Worm (Caenorhabditis elegans) whole organism, mixed stage, embryonic: Measurements from ENCODE around the gene K07D4.9.

Experiments used
- M03D4.4 ChIP-seq: sonication (generic microtip); optimal IDR thresholded peaks from 2 replicates; lab custom pipeline; 2017; ENCODE audit warnings: mild to moderate bottlenecking, missing genetic modification characterization, missing compliant biosample characterization
- bed-3 ChIP-seq: fragments of 200-800 bp; sonication (Bioruptor generic); optimal IDR thresholded peaks from 3 replicates; lab custom pipeline; 2018; ENCODE audit warnings: mild to moderate bottlenecking, missing genetic modification characterization, moderate library complexity, missing compliant biosample characterization
- blmp-1 ChIP-seq: fragments of 150-350 bp; optimal IDR thresholded peaks from 2 replicates; lab custom pipeline; 2014; ENCODE audit warnings: missing biosample characterization, missing genetic modification characterization
- ceh-39 ChIP-seq: fragments of 150-350 bp; optimal IDR thresholded peaks from 2 replicates; lab custom pipeline; 2014; ENCODE audit warnings: missing biosample characterization, missing genetic modification characterization
- ceh-43 ChIP-seq: fragments of 200-800 bp; sonication (Bioruptor generic); optimal IDR thresholded peaks from 2 replicates; lab custom pipeline; 2018; ENCODE audit warnings: mild to moderate bottlenecking, missing genetic modification characterization, moderate library complexity, missing compliant biosample characterization
- ces-1 ChIP-seq: fragments of 150-350 bp; optimal IDR thresholded peaks from 2 replicates; lab custom pipeline; 2014; ENCODE audit warnings: missing biosample characterization, missing genetic modification reagents, missing genetic modification characterization
- cnd-1 ChIP-seq: fragments of 200-800 bp; sonication (Bioruptor generic); optimal IDR thresholded peaks from 2 replicates; lab custom pipeline; 2018; ENCODE audit warnings: mild to moderate bottlenecking, missing genetic modification characterization, missing compliant biosample characterization
- drap-1 ChIP-seq: fragments of 200-800 bp; sonication (Bioruptor generic); optimal IDR thresholded peaks from 3 replicates; lab custom pipeline; 2018; ENCODE audit warnings: mild to moderate bottlenecking, missing genetic modification characterization, missing compliant biosample characterization
- elt-1 ChIP-seq: sonication (generic microtip); optimal IDR thresholded peaks from 2 replicates; lab custom pipeline; 2017; ENCODE audit warnings: missing genetic modification characterization, mild to moderate bottlenecking, missing compliant biosample characterization, antibody characterized with exemption, moderate library complexity, borderline replicate concordance; ENCODE audit not compliant: insufficient read depth
- elt-3 ChIP-seq: fragments of 150-350 bp; optimal IDR thresholded peaks from 2 replicates; lab custom pipeline; 2014; ENCODE audit warnings: missing biosample characterization, missing genetic modification characterization
- flh-1 ChIP-seq: fragments of 200-800 bp; sonication (Bioruptor generic); optimal IDR thresholded peaks from 2 replicates; lab custom pipeline; 2018; ENCODE audit warnings: mild to moderate bottlenecking, missing genetic modification characterization, moderate library complexity, missing compliant biosample characterization
- ham-2 ChIP-seq: fragments of 200-800 bp; sonication (Bioruptor generic); optimal IDR thresholded peaks from 2 replicates; lab custom pipeline; 2018; ENCODE audit warnings: mild to moderate bottlenecking, missing genetic modification characterization, missing compliant biosample characterization
- hlh-1 ChIP-seq: fragments of 150-350 bp; optimal IDR thresholded peaks from 2 replicates; lab custom pipeline; 2014; ENCODE audit warnings: missing biosample characterization, missing genetic modification reagents, missing genetic modification characterization
- lin-13 ChIP-seq: fragments of 150-350 bp; optimal IDR thresholded peaks from 2 replicates; lab custom pipeline; 2014; ENCODE audit warnings: missing biosample characterization, missing genetic modification characterization
- lin-32 ChIP-seq: fragments of 200-800 bp; sonication (Bioruptor generic); optimal IDR thresholded peaks from 2 replicates; lab custom pipeline; 2018; ENCODE audit warnings: mild to moderate bottlenecking, missing genetic modification characterization, missing compliant biosample characterization
- lsy-2 ChIP-seq: fragments of 150-350 bp; optimal IDR thresholded peaks from 2 replicates; lab custom pipeline; 2014; ENCODE audit warnings: missing biosample characterization, missing genetic modification characterization
- mab-5 ChIP-seq: fragments of 150-350 bp; optimal IDR thresholded peaks from 2 replicates; lab custom pipeline; 2014; ENCODE audit warnings: missing biosample characterization, missing genetic modification characterization
- mep-1 ChIP-seq: fragments of 150-350 bp; optimal IDR thresholded peaks from 2 replicates; lab custom pipeline; 2017; ENCODE audit warnings: missing biosample characterization, missing genetic modification reagents, missing genetic modification characterization, inconsistent platforms
- mls-2 ChIP-seq: sonication (generic microtip); optimal IDR thresholded peaks from 2 replicates; lab custom pipeline; 2016; ENCODE audit warnings: mild to moderate bottlenecking, missing genetic modification characterization, moderate library complexity, missing compliant biosample characterization
- nhr-12 ChIP-seq: fragments of 150-350 bp; optimal IDR thresholded peaks from 2 replicates; lab custom pipeline; 2014; ENCODE audit warnings: missing biosample characterization, missing genetic modification characterization
- nhr-2 ChIP-seq: fragments of 150-350 bp; optimal IDR thresholded peaks from 2 replicates; lab custom pipeline; 2014; ENCODE audit warnings: missing biosample characterization, missing genetic modification characterization
- nhr-237 ChIP-seq: fragments of 150-350 bp; optimal IDR thresholded peaks from 2 replicates; lab custom pipeline; 2014; ENCODE audit warnings: missing biosample characterization, missing genetic modification characterization
- nhr-28 ChIP-seq: fragments of 150-350 bp; optimal IDR thresholded peaks from 2 replicates; lab custom pipeline; 2014; ENCODE audit warnings: missing biosample characterization, missing genetic modification characterization
- pha-4 ChIP-seq: fragments of 150-350 bp; optimal IDR thresholded peaks from 2 replicates; lab custom pipeline; 2018; ENCODE audit warnings: missing biosample characterization, missing genetic modification reagents, missing genetic modification characterization
- sem-2 ChIP-seq: fragments of 200-800 bp; sonication (Bioruptor generic); optimal IDR thresholded peaks from 2 replicates; lab custom pipeline; 2018; ENCODE audit warnings: mild to moderate bottlenecking, missing genetic modification characterization, missing compliant biosample characterization
- snpc-4 ChIP-seq: fragments of 150-350 bp; optimal IDR thresholded peaks from 2 replicates; lab custom pipeline; 2014; ENCODE audit warnings: missing biosample characterization, missing genetic modification characterization
- sptf-1 ChIP-seq: sonication (generic microtip); optimal IDR thresholded peaks from 2 replicates; lab custom pipeline; 2017; ENCODE audit warnings: mild to moderate bottlenecking, missing genetic modification characterization, moderate library complexity, missing compliant biosample characterization
- tbx-8 ChIP-seq: fragments of 200-800 bp; sonication (Bioruptor generic); optimal IDR thresholded peaks from 2 replicates; lab custom pipeline; 2018; ENCODE audit warnings: mild to moderate bottlenecking, missing genetic modification characterization, moderate library complexity, missing compliant biosample characterization
- unc-39 ChIP-seq: fragments of 150-350 bp; optimal IDR thresholded peaks from 2 replicates; lab custom pipeline; 2014; ENCODE audit warnings: missing biosample characterization, missing genetic modification characterization
- unc-62 ChIP-seq: fragments of 150-350 bp; optimal IDR thresholded peaks from 2 replicates; lab custom pipeline; 2014; ENCODE audit warnings: missing biosample characterization, missing genetic modification reagents, missing genetic modification characterization
- zip-8 ChIP-seq: fragments of 150-350 bp; optimal IDR thresholded peaks from 2 replicates; lab custom pipeline; 2014; ENCODE audit warnings: missing biosample characterization, missing genetic modification characterization
- ztf-11 ChIP-seq: fragments of 150-350 bp; optimal IDR thresholded peaks from 2 replicates; lab custom pipeline; 2014; ENCODE audit warnings: missing biosample characterization, missing genetic modification characterization

K07D4.9 gene

DNA sequence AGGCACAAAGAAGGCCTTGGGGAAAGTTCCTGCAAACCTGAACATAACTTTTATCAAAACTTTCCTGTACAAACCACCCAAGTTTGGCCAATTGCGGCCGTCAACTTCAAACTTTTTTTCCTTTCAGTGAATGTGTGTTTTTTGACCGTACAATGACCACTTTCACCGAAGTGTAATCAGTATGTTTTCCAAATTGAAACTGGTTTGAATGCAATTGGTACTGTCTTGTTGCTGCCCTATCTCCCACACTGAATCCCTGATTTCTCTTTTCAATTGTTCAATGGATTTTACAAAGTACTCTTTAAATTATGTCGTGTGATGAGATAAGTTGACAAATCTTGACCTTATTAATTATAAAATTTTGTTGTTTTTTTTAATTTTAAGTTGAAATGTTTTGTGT, 27.9 kb upstream of the K07D4.9 start:
- TF ChIP-seq flh-1 (no peak), pha-4 (tag; lab: Kevin White, UChicago) (no peak), elt-3 (tag; lab: Kevin White, UChicago) (no peak), sptf-1 (tag; lab: Kevin White, UChicago) (no peak), lin-32 (no peak), unc-62 (GFP tag; lab: Kevin White, UChicago) (no peak)

DNA sequence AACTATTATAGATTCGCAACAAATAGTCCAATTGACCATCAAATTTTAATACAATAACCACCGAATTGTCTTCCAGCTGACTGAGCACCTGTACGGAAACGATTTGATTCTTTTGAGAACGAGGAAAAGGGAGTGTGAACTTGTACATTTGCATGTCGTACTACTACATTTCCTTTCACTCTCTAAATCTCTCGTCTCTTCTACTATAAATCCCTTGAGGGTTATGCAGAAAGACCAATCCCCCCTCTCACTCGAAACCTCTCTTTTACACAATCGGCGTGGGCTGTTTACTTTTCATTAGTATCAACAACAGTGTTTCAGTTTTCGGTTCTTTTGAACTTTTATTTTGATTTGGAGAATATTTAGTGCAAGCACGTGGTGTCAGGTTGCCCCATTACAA, 26.2 kb upstream of the K07D4.9 start:
- TF ChIP-seq pha-4 (tag; lab: Kevin White, UChicago): peak; percentile 32
- TF ChIP-seq ces-1 (GFP tag; lab: Kevin White, UChicago): peak; percentile 53
- no peak for TF ChIP-seq ceh-39 (tag; lab: Kevin White, UChicago)

DNA sequence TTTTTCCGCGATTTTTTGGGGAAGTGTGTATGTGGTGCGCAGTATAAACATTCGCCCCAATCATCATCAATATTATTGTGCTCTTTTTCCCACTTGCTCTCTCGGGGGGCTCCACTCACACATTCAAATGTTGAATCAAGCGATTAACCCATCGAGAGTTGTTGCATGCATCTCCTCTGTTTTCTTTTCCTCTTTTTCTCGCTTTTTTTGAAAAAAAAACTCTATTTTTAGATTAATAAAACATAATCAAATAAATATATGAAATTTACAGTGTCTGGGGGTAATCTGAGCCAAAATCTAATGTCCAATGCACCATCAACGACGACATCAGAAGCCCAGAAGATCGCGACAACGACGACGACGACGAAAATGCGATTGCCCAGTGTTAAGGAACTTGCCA, 23.8 kb upstream of the K07D4.9 start, which contains the start of gene ephx-1:
TSS of gene ephx-1 (plus strand) at position 301 of the 400 bp plus-strand sequence.
- TF ChIP-seq nhr-28 (tag; lab: Kevin White, UChicago): no peak
- no peak for TF ChIP-seq sptf-1 (tag; lab: Kevin White, UChicago)

DNA sequence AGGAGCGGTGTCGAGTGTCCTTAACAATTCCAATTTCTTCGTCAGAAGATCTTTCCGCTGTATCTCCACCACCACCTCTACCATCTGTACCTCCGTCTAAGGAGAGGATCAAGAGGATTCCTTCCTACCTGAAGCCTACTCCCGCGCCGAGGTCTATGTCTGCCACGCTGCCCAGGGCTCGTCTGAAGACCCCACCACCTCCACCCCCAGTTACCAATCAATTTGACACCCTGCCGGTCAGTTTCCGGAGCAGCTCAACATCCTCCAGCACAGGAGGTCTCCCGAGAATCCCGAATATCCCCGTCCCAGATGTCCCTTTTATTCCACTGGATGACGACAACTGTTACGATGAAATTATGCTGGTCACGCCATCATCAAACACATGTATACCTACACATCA, 20.4 kb upstream of the K07D4.9 start:
- TF ChIP-seq elt-1 (tag; lab: Kevin White, UChicago) (no peak), sptf-1 (tag; lab: Kevin White, UChicago) (no peak), ham-2 (GFP tag; lab: Kevin White, UChicago) (no peak), ceh-43 (GFP tag; lab: Kevin White, UChicago) (no peak), mab-5 (tag; lab: Kevin White, UChicago) (no peak), cnd-1 (tag; lab: Kevin White, UChicago) (no peak), nhr-2 (tag; lab: Kevin White, UChicago) (no peak), elt-3 (tag; lab: Kevin White, UChicago) (no peak), unc-39 (no peak), nhr-237 (tag; lab: Kevin White, UChicago) (no peak), flh-1 (no peak), drap-1 (no peak)
- TF ChIP-seq, all 35 proteins: peak for 0

DNA sequence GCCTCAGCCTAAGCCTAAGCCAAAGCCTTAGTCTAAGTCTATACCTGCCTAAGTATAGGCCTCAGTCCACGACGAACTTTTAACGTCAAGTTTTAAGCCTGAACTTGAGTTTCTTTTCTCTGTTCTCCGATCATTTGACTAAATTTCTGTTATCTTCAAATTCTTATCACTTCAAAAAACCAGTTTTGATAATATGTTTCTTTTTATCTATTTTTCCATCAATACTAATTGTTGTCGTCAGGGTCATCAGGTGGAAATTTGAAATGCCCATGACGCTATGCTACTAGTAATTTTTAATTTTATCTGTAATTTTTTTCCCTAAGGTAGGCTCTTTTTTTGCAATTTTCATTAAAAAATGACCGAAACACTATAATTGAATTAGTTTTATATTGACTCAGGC, 16.9 kb upstream of the K07D4.9 start:
- TF ChIP-seq ztf-11 (no peak), unc-62 (GFP tag; lab: Kevin White, UChicago) (no peak), elt-3 (tag; lab: Kevin White, UChicago) (no peak), zip-8 (no peak), mep-1 (tag; lab: Kevin White, UChicago) (no peak)

DNA sequence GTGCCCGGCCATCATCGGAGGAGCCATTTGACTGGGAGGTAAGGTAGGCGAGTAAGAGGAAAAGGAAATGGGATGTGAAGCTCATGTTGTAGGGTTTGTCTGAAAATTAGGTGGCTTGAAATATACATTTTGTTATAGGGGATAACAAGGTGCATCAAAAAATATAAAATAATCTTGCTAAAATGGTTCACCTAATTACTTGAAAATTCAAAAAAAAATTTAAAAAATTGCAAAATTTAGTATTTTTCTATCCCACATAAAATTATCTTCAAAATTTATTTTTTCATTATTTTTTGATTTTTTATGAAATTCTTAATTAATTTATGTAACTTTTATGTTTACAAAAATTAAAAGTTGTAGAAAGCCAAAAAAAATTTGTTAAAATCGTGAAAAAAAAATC, 9.8 kb upstream of the K07D4.9 start, which contains the start of gene K07D4.6:
TSS of gene K07D4.6 (minus strand) at position 101 of the 400 bp plus-strand sequence.
- TF ChIP-seq pha-4 (tag; lab: Kevin White, UChicago) (no peak), lsy-2 (tag; lab: Kevin White, UChicago) (no peak), nhr-237 (tag; lab: Kevin White, UChicago) (no peak), elt-1 (tag; lab: Kevin White, UChicago) (no peak), zip-8 (no peak), snpc-4 (no peak), nhr-28 (tag; lab: Kevin White, UChicago) (no peak), blmp-1 (no peak), ham-2 (GFP tag; lab: Kevin White, UChicago) (no peak), unc-39 (no peak)

DNA sequence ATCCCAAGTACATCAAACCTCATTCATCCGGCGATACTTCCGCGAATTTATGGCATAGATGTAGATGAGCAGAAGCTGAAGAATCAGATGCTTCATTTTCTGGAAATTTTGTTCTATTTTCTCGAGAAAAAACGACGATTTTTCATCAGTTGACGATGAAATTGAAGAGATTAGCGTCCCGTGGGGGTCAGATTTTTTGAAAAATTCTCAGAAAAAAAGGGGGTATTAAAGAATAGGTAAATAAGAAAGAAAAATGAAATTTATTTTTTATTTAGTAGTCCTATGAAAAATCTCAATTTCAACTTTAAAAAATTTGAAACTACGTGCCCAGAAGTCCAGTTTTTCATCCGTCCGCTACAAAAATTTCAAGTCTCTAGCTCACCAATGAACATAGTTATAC, 2.9 kb upstream of the K07D4.9 start, which contains the start of gene K07D4.5:
TSS of gene K07D4.5 (minus strand) at position 101 of the 400 bp plus-strand sequence.
- TF ChIP-seq sem-2 (GFP tag; lab: Kevin White, UChicago) (no peak), M03D4.4 (tag; lab: Kevin White, UChicago) (no peak), elt-1 (tag; lab: Kevin White, UChicago) (no peak), ceh-43 (GFP tag; lab: Kevin White, UChicago) (no peak), nhr-28 (tag; lab: Kevin White, UChicago) (no peak), ces-1 (GFP tag; lab: Kevin White, UChicago) (no peak), mls-2 (tag; lab: Kevin White, UChicago) (no peak), ceh-39 (tag; lab: Kevin White, UChicago) (no peak), nhr-12 (no peak), bed-3 (GFP tag; lab: Kevin White, UChicago) (no peak), mab-5 (tag; lab: Kevin White, UChicago) (no peak), zip-8 (no peak), hlh-1 (tag; lab: Kevin White, UChicago) (no peak), tbx-8 (no peak), nhr-2 (tag; lab: Kevin White, UChicago) (no peak), lin-13 (tag; lab: Kevin White, UChicago) (no peak)
